Fruit fly (Drosophila melanogaster): Measurements from ENCODE around the gene Lint-O.
A peak's percentile ranks its signal among the peaks of the same experiment; 100 is the strongest.

Gene Lint-O

dm6 chrX:2682832-2683231, 15.7 kb upstream of the Lint-O start, which contains the start of gene CG2652:
TSS of gene CG2652 (minus strand) at chrX:2682932.
- TF ChIP-seq topi (GFP tag; optimal IDR thresholded peaks at IDR 0.05), result no peak
- no peak for TF ChIP-seq CG11902 (GFP tag; optimal IDR thresholded peaks at IDR 0.05)
- TF ChIP-seq ss (GFP tag; optimal IDR thresholded peaks at IDR 0.05), result no peak
- TF ChIP-seq lz (GFP tag; optimal IDR thresholded peaks at IDR 0.05), result no peak
- no peak for TF ChIP-seq OdsH (GFP tag; optimal IDR thresholded peaks at IDR 0.05)
- TF ChIP-seq salr (GFP tag; optimal IDR thresholded peaks at IDR 0.05), result no peak
- no peak for TF ChIP-seq svp (GFP tag)
- TF ChIP-seq CG32006 (GFP tag; optimal IDR thresholded peaks at IDR 0.05), result no peak
- no peak for TF ChIP-seq CG8319 (GFP tag; optimal IDR thresholded peaks at IDR 0.05)
- TF ChIP-seq CG10669 (GFP tag; optimal IDR thresholded peaks at IDR 0.05), result no peak
- TF ChIP-seq CG34406 (GFP tag; optimal IDR thresholded peaks at IDR 0.05), result no peak
- TF ChIP-seq Sox102F (GFP tag; optimal IDR thresholded peaks at IDR 0.05), result no peak
- TF ChIP-seq eg (GFP tag; IDR thresholded peaks at IDR 0.05), result no peak
- no peak for TF ChIP-seq CG11762 (GFP tag; optimal IDR thresholded peaks at IDR 0.05; ENCODE audit: insufficient read depth)
- no peak for TF ChIP-seq Ets96B (tag; optimal IDR thresholded peaks at IDR 0.05)
- TF ChIP-seq Gug (GFP tag; IDR thresholded peaks at IDR 0.05), result no peak
- no peak for TF ChIP-seq CG4318 (GFP tag; optimal IDR thresholded peaks at IDR 0.05)
- no peak for TF ChIP-seq esn (GFP tag; optimal IDR thresholded peaks at IDR 0.05)
- no peak for TF ChIP-seq CG10631 (GFP tag; optimal IDR thresholded peaks at IDR 0.05)
- TF ChIP-seq dac (GFP tag; optimal IDR thresholded peaks at IDR 0.05), result no peak

- no peak for TF ChIP-seq Blimp-1 (GFP tag; optimal IDR thresholded peaks at IDR 0.05)
- no peak for TF ChIP-seq CG6792 (GFP tag; optimal IDR thresholded peaks at IDR 0.05)
- TF ChIP-seq CG3919 (GFP tag; optimal IDR thresholded peaks at IDR 0.05), result no peak
- no peak for TF ChIP-seq CG6276 (GFP tag; optimal IDR thresholded peaks at IDR 0.05)
- TF ChIP-seq CG8632 (GFP tag; optimal IDR thresholded peaks at IDR 0.05), result no peak
- no peak for TF ChIP-seq vri (GFP tag; optimal IDR thresholded peaks at IDR 0.05)
- TF ChIP-seq Sox102F (GFP tag; optimal IDR thresholded peaks at IDR 0.05), result no peak
- TF ChIP-seq CG31627 (GFP tag; optimal IDR thresholded peaks at IDR 0.05), result no peak
- no peak for TF ChIP-seq Smox (GFP tag; optimal IDR thresholded peaks at IDR 0.05)
Measured at dm6 chrX:2683926-2684325, 14.6 kb upstream of the Lint-O start.

- no peak for TF ChIP-seq fkh (GFP tag; optimal IDR thresholded peaks at IDR 0.05)
- TF ChIP-seq Hr38 (GFP tag; optimal IDR thresholded peaks at IDR 0.05), result no peak
- no peak for TF ChIP-seq Sox102F (GFP tag; optimal IDR thresholded peaks at IDR 0.05)
- no peak for TF ChIP-seq CG8119 (GFP tag; IDR thresholded peaks at IDR 0.05)
- no peak for TF ChIP-seq esn (GFP tag; optimal IDR thresholded peaks at IDR 0.05)
- no peak for TF ChIP-seq CG32006 (GFP tag; optimal IDR thresholded peaks at IDR 0.05)
- TF ChIP-seq CG11902 (GFP tag; optimal IDR thresholded peaks at IDR 0.05), result no peak
- TF ChIP-seq Eip93F (GFP tag; optimal IDR thresholded peaks at IDR 0.05), result no peak
- TF ChIP-seq CG3919 (GFP tag; optimal IDR thresholded peaks at IDR 0.05), result no peak
- TF ChIP-seq CG16779 (tag; optimal IDR thresholded peaks at IDR 0.05), result no peak
- no peak for TF ChIP-seq Gug (GFP tag; IDR thresholded peaks at IDR 0.05)
- TF ChIP-seq CG7368 (GFP tag; optimal IDR thresholded peaks at IDR 0.05), result no peak
- TF ChIP-seq CG11762 (GFP tag; optimal IDR thresholded peaks at IDR 0.05; ENCODE audit: insufficient read depth), result no peak
- TF ChIP-seq Sox14 (GFP tag; optimal IDR thresholded peaks at IDR 0.05), result no peak
- no peak for TF ChIP-seq fd59A (GFP tag; optimal IDR thresholded peaks at IDR 0.05)
- TF ChIP-seq OdsH (GFP tag; optimal IDR thresholded peaks at IDR 0.05), result no peak
- TF ChIP-seq topi (GFP tag; optimal IDR thresholded peaks at IDR 0.05), result no peak
- no peak for TF ChIP-seq CG6792 (GFP tag; optimal IDR thresholded peaks at IDR 0.05)
Measured at dm6 chrX:2684442-2684841, 14.1 kb upstream of the Lint-O start.

dm6 chrX:2685022-2685421, 13.5 kb upstream of the Lint-O start:
- TF ChIP-seq Eip78C (GFP tag) (peak; percentile 54), pdm3 (GFP tag; optimal IDR thresholded peaks at IDR 0.05) (peak; percentile 11), CG31627 (GFP tag; optimal IDR thresholded peaks at IDR 0.05) (no peak), esn (GFP tag; optimal IDR thresholded peaks at IDR 0.05) (no peak), net (GFP tag; optimal IDR thresholded peaks at IDR 0.05) (peak; percentile 21), CG15336 (GFP tag; IDR thresholded peaks at IDR 0.05) (peak; percentile 55), CG32006 (GFP tag; optimal IDR thresholded peaks at IDR 0.05) (peak; percentile 39), Hr4 (GFP tag; optimal IDR thresholded peaks at IDR 0.05) (peak; percentile 36), CG3919 (GFP tag; optimal IDR thresholded peaks at IDR 0.05) (peak; percentile 2), CG16779 (tag; optimal IDR thresholded peaks at IDR 0.05) (no peak), OdsH (GFP tag; optimal IDR thresholded peaks at IDR 0.05) (peak; percentile 14), CG4318 (GFP tag; optimal IDR thresholded peaks at IDR 0.05) (no peak), CG6276 (GFP tag; optimal IDR thresholded peaks at IDR 0.05) (peak; percentile 15), CG6163 (GFP tag; IDR thresholded peaks at IDR 0.05) (0 out of 3 replicates have a peak, but pooled peaks have one; percentile 14)

All from whole organism, prepupa.